Fruit fly (Drosophila melanogaster) whole organism, embryonic: ENCODE measurements around the gene CG31627.
A peak's percentile ranks its signal among the peaks of the same experiment; 100 is the strongest.

Experiments
- Bgb ChIP-seq: fragments of 200-800 bp; sonication (Bioruptor generic); IDR thresholded peaks from 2 replicates; pipeline ENCODE4 v1.3.6; 2022; ENCODE audit warnings: missing biosample characterization, missing genetic modification characterization; ENCODE audit not compliant: partially characterized antibody
- CG10321 ChIP-seq: fragments of 200-800 bp; sonication (Bioruptor generic); IDR thresholded peaks from 2 replicates; pipeline ENCODE4 v1.3.6; 2022; ENCODE audit warnings: missing biosample characterization, missing genetic modification characterization
- CG10462 ChIP-seq: fragments of 200-800 bp; sonication (Bioruptor generic); optimal IDR thresholded peaks from 2 replicates; lab custom pipeline; 2016; ENCODE audit warnings: missing biosample characterization, missing genetic modification characterization
- CG12391 ChIP-seq: fragments of 200-800 bp; sonication (Bioruptor generic); optimal IDR thresholded peaks from 3 replicates; lab custom pipeline; 2018; ENCODE audit warnings: missing biosample characterization, mild to moderate bottlenecking, missing genetic modification characterization, moderate library complexity
- CG12659 ChIP-seq: fragments of 200-800 bp; sonication (Bioruptor generic); optimal IDR thresholded peaks from 3 replicates; lab custom pipeline; 2017; ENCODE audit warnings: mild to moderate bottlenecking, missing biosample characterization, missing genetic modification reagents, missing genetic modification characterization
- CG14050 ChIP-seq: fragments of 200-800 bp; sonication (Bioruptor generic); IDR thresholded peaks from 3 replicates; pipeline ENCODE4 v1.3.6; 2022; ENCODE audit warnings: missing biosample characterization, missing genetic modification characterization
- CG15269 ChIP-seq: fragments of 200-800 bp; sonication (Bioruptor generic); optimal IDR thresholded peaks from 2 replicates; lab custom pipeline; 2018; ENCODE audit warnings: missing biosample characterization, mild to moderate bottlenecking, missing genetic modification characterization, moderate library complexity
- CG15479 ChIP-seq: fragments of 200-800 bp; sonication (Bioruptor generic); optimal IDR thresholded peaks from 3 replicates; lab custom pipeline; 2019; ENCODE audit warnings: missing biosample characterization, mild to moderate bottlenecking, missing genetic modification characterization, moderate library complexity
- CG3281 ChIP-seq: fragments of 200-800 bp; sonication (Bioruptor generic); optimal IDR thresholded peaks from 3 replicates; lab custom pipeline; 2017; ENCODE audit warnings: missing biosample characterization, mild to moderate bottlenecking, missing genetic modification characterization
- CG4404 ChIP-seq: fragments of 200-800 bp; sonication (Bioruptor generic); IDR thresholded peaks from 2 replicates; pipeline ENCODE4 v1.3.6; 2022; ENCODE audit warnings: missing biosample characterization, missing genetic modification characterization
- CG4424 ChIP-seq: fragments of 200-800 bp; sonication (Bioruptor generic); optimal IDR thresholded peaks from 3 replicates; lab custom pipeline; 2016; ENCODE audit warnings: missing biosample characterization, missing genetic modification characterization
- CG5180 ChIP-seq: fragments of 200-800 bp; sonication (Bioruptor generic); optimal IDR thresholded peaks from 3 replicates; lab custom pipeline; 2017; ENCODE audit warnings: missing biosample characterization, missing genetic modification characterization, mild to moderate bottlenecking, moderate library complexity, missing genetic modification reagents
- CG8089 ChIP-seq: fragments of 200-800 bp; sonication (Bioruptor generic); optimal IDR thresholded peaks from 3 replicates; lab custom pipeline; 2016; ENCODE audit warnings: missing biosample characterization, missing genetic modification characterization
- D ChIP-seq, 2 experiments: fragments of 200-800 bp in 1 of 2; fragments of >200 bp in 1 of 2; sonication (Bioruptor generic) in 1 of 2; optimal IDR thresholded peaks; 2 replicates in 1 of 2; 3 replicates in 1 of 2; lab custom pipeline; 2017; ENCODE audit warnings: mild to moderate bottlenecking in 1 of 2, missing biosample characterization in 1 of 2, missing genetic modification characterization in 1 of 2, missing genetic modification reagents in 1 of 2
- Deaf1 ChIP-seq: fragments of 200-800 bp; optimal IDR thresholded peaks from 3 replicates; lab custom pipeline; 2019; ENCODE audit warnings: missing biosample characterization, mild to moderate bottlenecking, missing genetic modification characterization, moderate library complexity
- Dip3 ChIP-seq: fragments of 200-800 bp; sonication (Bioruptor generic); optimal IDR thresholded peaks from 3 replicates; lab custom pipeline; 2016; ENCODE audit warnings: missing biosample characterization, missing genetic modification characterization
- E2f2 ChIP-seq: fragments of 200-800 bp; sonication (Bioruptor generic); IDR thresholded peaks from 2 replicates; pipeline ENCODE4 v1.3.6; 2022; ENCODE audit warnings: missing biosample characterization, missing genetic modification characterization
- Ets65A ChIP-seq: fragments of 200-800 bp; sonication (Bioruptor generic); peaks from one replicate; lab custom pipeline; 2016; ENCODE audit warnings: missing biosample characterization, missing genetic modification characterization
- Hmx ChIP-seq: fragments of 200-800 bp; sonication (Bioruptor generic); optimal IDR thresholded peaks from 2 replicates; lab custom pipeline; 2016; ENCODE audit warnings: missing biosample characterization, missing genetic modification characterization
- Hr3 ChIP-seq: fragments of 200-800 bp; sonication (Bioruptor generic); optimal IDR thresholded peaks from 3 replicates; lab custom pipeline; 2016; ENCODE audit warnings: missing biosample characterization, missing genetic modification characterization
- Hr39 ChIP-seq: fragments of >200 bp; optimal IDR thresholded peaks from 2 replicates; lab custom pipeline; 2017
- Jarid2 ChIP-seq: fragments of 200-800 bp; sonication (Bioruptor generic); optimal IDR thresholded peaks from 3 replicates; lab custom pipeline; 2017; ENCODE audit warnings: mild to moderate bottlenecking, missing biosample characterization, missing genetic modification reagents, missing genetic modification characterization
- MTF-1 ChIP-seq: fragments of 200-800 bp; sonication (Bioruptor generic); optimal IDR thresholded peaks from 2 replicates; lab custom pipeline; 2018; ENCODE audit warnings: missing biosample characterization, mild to moderate bottlenecking, missing genetic modification characterization, borderline replicate concordance
- Mes4 ChIP-seq: fragments of 200-800 bp; sonication (Bioruptor generic); optimal IDR thresholded peaks from 2 replicates; lab custom pipeline; 2016; ENCODE audit warnings: missing biosample characterization, missing genetic modification characterization
- Spps ChIP-seq: fragments of 200-800 bp; sonication (Bioruptor generic); optimal IDR thresholded peaks from 2 replicates; lab custom pipeline; 2018; ENCODE audit warnings: missing biosample characterization, mild to moderate bottlenecking, missing genetic modification characterization
- Stat92E ChIP-seq, 3 experiments: fragments of >200 bp in 2 of 3; fragments of 200-800 bp in 1 of 3; sonication (Bioruptor generic) in 1 of 3; optimal IDR thresholded peaks; 2 replicates each; lab custom pipeline; 2017 to 2019; ENCODE audit warnings: missing biosample characterization in 3 of 3, missing genetic modification characterization in 3 of 3, mild to moderate bottlenecking in 1 of 3, moderate library complexity in 1 of 3
- Trl ChIP-seq, 3 experiments: fragments of >200 bp in 2 of 3; fragments of 200-800 bp in 1 of 3; sonication (Bioruptor generic) in 1 of 3; optimal IDR thresholded peaks; 2 replicates in 1 of 3; 3 replicates in 2 of 3; lab custom pipeline; 2016 to 2017; ENCODE audit warnings: missing biosample characterization in 1 of 3, missing genetic modification characterization in 1 of 3
- ac ChIP-seq: fragments of 200-800 bp; sonication (Bioruptor generic); optimal IDR thresholded peaks from 3 replicates; lab custom pipeline; 2017; ENCODE audit warnings: missing biosample characterization, mild to moderate bottlenecking, missing genetic modification characterization
- ara ChIP-seq: fragments of 200-800 bp; sonication (Bioruptor generic); IDR thresholded peaks from 2 replicates; pipeline ENCODE4 v1.3.6; 2022; ENCODE audit warnings: missing biosample characterization, missing genetic modification characterization
- az2 ChIP-seq: fragments of 200-800 bp; sonication (Bioruptor generic); optimal IDR thresholded peaks from 3 replicates; lab custom pipeline; 2016; ENCODE audit warnings: missing biosample characterization, missing genetic modification characterization
- crc ChIP-seq: fragments of 200-800 bp; sonication (Bioruptor generic); optimal IDR thresholded peaks from 2 replicates; lab custom pipeline; 2016; ENCODE audit warnings: missing biosample characterization, missing genetic modification characterization
- dmrt99B ChIP-seq: fragments of 200-800 bp; sonication (Bioruptor generic); optimal IDR thresholded peaks from 2 replicates; lab custom pipeline; 2018; ENCODE audit warnings: missing biosample characterization, mild to moderate bottlenecking, missing genetic modification characterization, moderate library complexity
- dpn ChIP-seq, 2 experiments: fragments of 200-800 bp; sonication (Bioruptor generic); optimal IDR thresholded peaks; 3 replicates each; lab custom pipeline; 2016; ENCODE audit warnings: missing biosample characterization in 2 of 2, missing genetic modification characterization in 2 of 2
- eve ChIP-seq, 2 experiments: fragments of >200 bp; optimal IDR thresholded peaks; 2 replicates each; lab custom pipeline; 2017; ENCODE audit warnings: missing biosample characterization in 2 of 2, missing genetic modification characterization in 2 of 2
- grau ChIP-seq: fragments of 200-800 bp; optimal IDR thresholded peaks from 3 replicates; lab custom pipeline; 2019; ENCODE audit warnings: missing biosample characterization, mild to moderate bottlenecking, missing genetic modification characterization, moderate library complexity
- hb ChIP-seq: fragments of 200-800 bp; sonication (Bioruptor generic); IDR thresholded peaks from 3 replicates; pipeline ENCODE4 v1.3.6; 2022; ENCODE audit warnings: missing biosample characterization, missing genetic modification characterization; ENCODE audit not compliant: partially characterized antibody
- insv ChIP-seq, 2 experiments: fragments of 200-800 bp; sonication (Bioruptor generic); optimal IDR thresholded peaks; 3 replicates each; lab custom pipeline; 2016 to 2018; ENCODE audit warnings: missing biosample characterization in 2 of 2, missing genetic modification characterization in 2 of 2
- inv ChIP-seq: fragments of 200-800 bp; sonication (Bioruptor generic); IDR thresholded peaks from 2 replicates; pipeline ENCODE4 v1.3.6; 2022; ENCODE audit warnings: missing biosample characterization, missing genetic modification characterization; ENCODE audit not compliant: partially characterized antibody
- kah ChIP-seq: fragments of 200-800 bp; sonication (Bioruptor generic); optimal IDR thresholded peaks from 2 replicates; lab custom pipeline; 2018; ENCODE audit warnings: missing biosample characterization, mild to moderate bottlenecking, missing genetic modification characterization
- lilli ChIP-seq: fragments of 200-800 bp; sonication (Bioruptor generic); optimal IDR thresholded peaks from 3 replicates; lab custom pipeline; 2016; ENCODE audit warnings: missing biosample characterization, missing genetic modification characterization
- lmd ChIP-seq: fragments of 200-800 bp; sonication (Bioruptor generic); IDR thresholded peaks from 2 replicates; pipeline ENCODE4 v1.3.6; 2022; ENCODE audit warnings: missing biosample characterization, missing genetic modification characterization
- pb ChIP-seq: fragments of 200-800 bp; sonication (Bioruptor generic); optimal IDR thresholded peaks from 3 replicates; lab custom pipeline; 2016; ENCODE audit warnings: missing biosample characterization, missing genetic modification characterization
- scrt ChIP-seq: fragments of 200-800 bp; sonication (Bioruptor generic); optimal IDR thresholded peaks from 2 replicates; lab custom pipeline; 2018; ENCODE audit warnings: missing biosample characterization, mild to moderate bottlenecking, missing genetic modification characterization, moderate library complexity
- seq ChIP-seq: fragments of 200-800 bp; sonication (Bioruptor generic); IDR thresholded peaks from 2 replicates; pipeline ENCODE4 v1.3.6; 2022; ENCODE audit warnings: missing biosample characterization, missing genetic modification characterization
- slou ChIP-seq: fragments of 200-800 bp; sonication (Bioruptor generic); optimal IDR thresholded peaks from 3 replicates; lab custom pipeline; 2016; ENCODE audit warnings: missing biosample characterization, missing genetic modification characterization
- so ChIP-seq: fragments of 200-800 bp; sonication (Bioruptor generic); IDR thresholded peaks from 3 replicates; pipeline ENCODE4 v1.3.6; 2022; ENCODE audit warnings: missing biosample characterization, missing genetic modification characterization
- sqz ChIP-seq: fragments of 200-800 bp; sonication (Bioruptor generic); optimal IDR thresholded peaks from 3 replicates; lab custom pipeline; 2018; ENCODE audit warnings: missing biosample characterization, mild to moderate bottlenecking, missing genetic modification characterization
- tap ChIP-seq: fragments of 200-800 bp; optimal IDR thresholded peaks from 3 replicates; lab custom pipeline; 2019; ENCODE audit warnings: missing biosample characterization, mild to moderate bottlenecking, missing genetic modification characterization, moderate library complexity
- vfl ChIP-seq: fragments of 200-800 bp; sonication (Bioruptor generic); optimal IDR thresholded peaks from 2 replicates; lab custom pipeline; 2016; ENCODE audit warnings: missing biosample characterization, missing genetic modification characterization
- vvl ChIP-seq: fragments of 200-800 bp; sonication (Bioruptor generic); IDR thresholded peaks from 2 replicates; pipeline ENCODE4 v1.3.6; 2022; ENCODE audit warnings: missing biosample characterization, missing genetic modification characterization

Gene CG31627

DNA sequence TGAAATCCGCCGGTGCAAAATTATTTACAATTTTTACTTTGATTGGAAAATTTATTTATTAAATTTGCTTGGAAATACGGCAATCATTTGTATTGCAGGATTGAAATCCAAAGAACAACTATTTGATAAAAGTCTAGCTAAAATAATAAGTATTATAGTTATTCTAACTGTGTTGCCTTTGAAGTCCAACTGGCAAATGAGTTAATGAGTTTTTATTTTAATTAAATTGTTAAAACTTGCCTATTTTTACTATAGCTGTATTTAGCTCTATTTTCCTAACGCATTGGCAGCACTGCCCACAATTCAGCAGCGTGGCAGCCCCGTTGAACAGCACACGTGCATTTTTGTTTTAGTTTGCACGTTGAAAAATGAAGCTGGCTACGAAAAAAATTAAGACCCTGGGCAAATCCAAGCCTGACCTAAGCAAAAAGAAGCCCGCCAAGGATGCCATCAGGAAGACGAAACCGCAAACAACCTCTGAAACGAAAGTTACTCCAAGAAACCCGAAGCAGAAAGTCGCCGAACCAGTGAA, 9.6 kb upstream of the CG31627 start, which contains the start of gene Noc2 (continued):
- TF ChIP-seq dmrt99B (tag; lab: Kevin White, UChicago) (peak; percentile 31), vfl (GFP tag; lab: Kevin White, UChicago) (no peak), Hr3 (GFP tag; lab: Kevin White, UChicago) (peak; percentile 72), CG15479 (GFP tag; lab: Kevin White, UChicago) (no peak), lmd (GFP tag; lab: Robert Waterston, UW) (peak; percentile 63), eve (GFP tag; optimal IDR thresholded peaks at IDR 0.05; lab: Kevin White, UChicago) (no peak), Spps (tag; lab: Kevin White, UChicago) (no peak), pb (GFP tag; lab: Kevin White, UChicago) (no peak), CG3281 (GFP tag; lab: Kevin White, UChicago) (peak; percentile 58), ara (no peak), Stat92E (GFP tag; optimal IDR thresholded peaks at IDR 0.05; lab: Kevin White, UChicago) (no peak), inv (GFP tag; lab: Robert Waterston, UW) (no peak), grau (tag; lab: Kevin White, UChicago) (peak; percentile 56), CG8089 (GFP tag; lab: Kevin White, UChicago) (no peak), CG12659 (GFP tag; lab: Kevin White, UChicago) (no peak), az2 (GFP tag; lab: Kevin White, UChicago) (peak; percentile 54), seq (GFP tag; lab: Robert Waterston, UW) (no peak), Mes4 (GFP tag; lab: Kevin White, UChicago) (no peak), Hmx (GFP tag; lab: Kevin White, UChicago) (no peak), Trl (optimal IDR thresholded peaks at IDR 0.05; lab: Kevin White, UChicago) (no peak), Trl (GFP tag; optimal IDR thresholded peaks at IDR 0.05; lab: Kevin White, UChicago) (peak; percentile 2), CG15269 (peak; percentile 35), kah (GFP tag; lab: Kevin White, UChicago) (peak; percentile 4), CG4404 (peak; percentile 30; the same call in 1 of the 2 replicates), CG10321 (GFP tag; lab: Robert Waterston, UW) (no peak), hb (GFP tag; lab: Robert Waterston, UW) (no peak), Bgb (GFP tag; lab: Robert Waterston, UW) (no peak), CG5180 (GFP tag; lab: Kevin White, UChicago) (no peak), tap (tag; lab: Kevin White, UChicago) (no peak), Hr39 (lab: Kevin White, UChicago) (no peak), insv (GFP tag; optimal IDR thresholded peaks at IDR 0.05; lab: Kevin White, UChicago) (no peak), E2f2 (GFP tag; lab: Robert Waterston, UW) (peak; percentile 41; the same call in 1 of the 2 replicates), Jarid2 (GFP tag; lab: Kevin White, UChicago) (no peak), CG10462 (GFP tag; lab: Kevin White, UChicago) (peak; percentile 6), sqz (GFP tag; lab: Kevin White, UChicago) (no peak), dpn (GFP tag; optimal IDR thresholded peaks at IDR 0.05; lab: Kevin White, UChicago) (peak; percentile 34 to 42), MTF-1 (GFP tag; lab: Kevin White, UChicago) (no peak), Dip3 (GFP tag; lab: Kevin White, UChicago) (peak; percentile 46), Ets65A (GFP tag; lab: Kevin White, UChicago) (peak; percentile 74), CG4424 (peak; percentile 56), scrt (GFP tag; lab: Kevin White, UChicago) (no peak), CG12391 (tag; lab: Kevin White, UChicago) (peak; percentile 60), vvl (GFP tag; lab: Robert Waterston, UW) (peak; percentile 20; the same call in 1 of the 2 replicates), Deaf1 (tag; lab: Kevin White, UChicago) (no peak), crc (no peak), slou (peak; percentile 31), lilli (GFP tag; lab: Kevin White, UChicago) (peak; percentile 52), D (optimal IDR thresholded peaks at IDR 0.05; lab: Kevin White, UChicago) (no peak), D (GFP tag; optimal IDR thresholded peaks at IDR 0.05; lab: Kevin White, UChicago) (peak; percentile 29), CG14050 (GFP tag; lab: Robert Waterston, UW) (no peak), ac (GFP tag; lab: Kevin White, UChicago) (no peak), so (GFP tag; lab: Robert Waterston, UW) (no peak)
